Fruit fly (Drosophila melanogaster): Measurements from ENCODE around the gene Coprox.

Gene Coprox

DNA sequence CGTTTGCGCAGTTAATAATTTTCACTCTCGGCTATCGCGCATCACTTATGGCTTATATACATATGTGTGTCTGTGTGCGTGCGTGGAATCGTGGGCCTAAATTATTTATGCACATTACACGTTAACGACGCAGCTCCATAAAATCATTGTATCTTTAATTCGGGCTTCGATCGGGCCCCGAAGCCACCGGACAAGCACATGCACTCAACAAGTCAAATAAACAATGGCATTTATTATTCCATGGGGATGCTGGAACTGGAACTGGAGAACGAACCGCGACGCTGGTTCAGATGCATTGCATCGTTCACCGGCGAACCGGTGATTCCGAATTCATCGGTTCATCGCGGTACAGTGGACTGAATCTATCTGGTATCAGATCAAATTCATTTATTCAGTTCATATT, 15.7 kb upstream of the Coprox start, which contains the start of gene ihog (continued):
- peak; percentile 47; the same call in 1 of the 2 replicates for TF ChIP-seq unc-4 (GFP tag; IDR thresholded peaks at IDR 0.05; ENCODE audit: partially characterized antibody)
- peak; percentile 1 for TF ChIP-seq kah (GFP tag; optimal IDR thresholded peaks at IDR 0.05)
- peak; percentile 36; the same call in 1 of the 2 replicates for TF ChIP-seq E2f2 (GFP tag; IDR thresholded peaks at IDR 0.05)
- no peak for TF ChIP-seq al (GFP tag; IDR thresholded peaks at IDR 0.05)
- no peak for TF ChIP-seq h (optimal IDR thresholded peaks at IDR 0.05)
- no peak for TF ChIP-seq salm (tag; optimal IDR thresholded peaks at IDR 0.05)
- TF ChIP-seq CG10366 (GFP tag; IDR thresholded peaks at IDR 0.05), result 0 out of 2 replicates have a peak, but pooled peaks have one; percentile 17
- TF ChIP-seq Sry-δ (GFP tag; optimal IDR thresholded peaks at IDR 0.05), result peak; percentile 3
- no peak for TF ChIP-seq Gug (GFP tag; IDR thresholded peaks at IDR 0.05)
- TF ChIP-seq Atf6 (GFP tag; IDR thresholded peaks at IDR 0.05), result no peak
- TF ChIP-seq oc (tag; optimal IDR thresholded peaks at IDR 0.05), result no peak
- no peak for TF ChIP-seq Lpt (GFP tag; optimal IDR thresholded peaks at IDR 0.05)
- TF ChIP-seq Doc3 (GFP tag; IDR thresholded peaks at IDR 0.05; ENCODE audit: partially characterized antibody), result peak; percentile 55; the same call in 2 of the 3 replicates
- TF ChIP-seq Opbp (GFP tag; IDR thresholded peaks at IDR 0.05; ENCODE audit: partially characterized antibody), result peak; percentile 67
- 0 out of 2 replicates have a peak, but pooled peaks have one; percentile 6 for TF ChIP-seq E2f1 (GFP tag; IDR thresholded peaks at IDR 0.05)
- TF ChIP-seq tna (GFP tag; IDR thresholded peaks at IDR 0.05; ENCODE audit: partially characterized antibody), result peak; percentile 39; the same call in 1 of the 2 replicates
- TF ChIP-seq trem (tag; optimal IDR thresholded peaks at IDR 0.05), result peak; percentile 32
- peak; percentile 63; the same call in 2 of the 3 replicates for TF ChIP-seq CG6791 (GFP tag; IDR thresholded peaks at IDR 0.05; ENCODE audit: partially characterized antibody)
- TF ChIP-seq CG30020 (tag; optimal IDR thresholded peaks at IDR 0.05), result peak; percentile 45
- no peak for TF ChIP-seq da (GFP tag; optimal IDR thresholded peaks at IDR 0.05)
- peak; percentile 70 for TF ChIP-seq sens (GFP tag)
- TF ChIP-seq MBD-R2 (GFP tag; IDR thresholded peaks at IDR 0.05), result peak; percentile 68; the same call in 1 of the 2 replicates
- TF ChIP-seq CG7556 (GFP tag; optimal IDR thresholded peaks at IDR 0.05), result peak; percentile 20
- TF ChIP-seq CG4328 (GFP tag; optimal IDR thresholded peaks at IDR 0.05), result no peak
- peak; percentile 23 for TF ChIP-seq Dp (GFP tag; optimal IDR thresholded peaks at IDR 0.05)
- TF ChIP-seq CG4617 (GFP tag; optimal IDR thresholded peaks at IDR 0.05; ENCODE audit: borderline replicate concordance), result peak; percentile 71
- peak; percentile 7; the same call in 1 of the 2 replicates for TF ChIP-seq Dref (GFP tag; IDR thresholded peaks at IDR 0.05)
- peak; percentile 49 for TF ChIP-seq pzg (GFP tag; optimal IDR thresholded peaks at IDR 0.05)
- TF ChIP-seq stc (GFP tag; IDR thresholded peaks at IDR 0.05), result no peak
- peak; percentile 62 for TF ChIP-seq scrt (GFP tag; optimal IDR thresholded peaks at IDR 0.05)
- no peak for TF ChIP-seq CG17612 (GFP tag; IDR thresholded peaks at IDR 0.05)
- 0 out of 3 replicates have a peak, but pooled peaks have one; percentile 9 for TF ChIP-seq HLH4C (GFP tag; IDR thresholded peaks at IDR 0.05; ENCODE audit: partially characterized antibody)
- TF ChIP-seq CG12236 (GFP tag; optimal IDR thresholded peaks at IDR 0.05), result peak; percentile 6
- peak; percentile 24 for TF ChIP-seq CG13296 (GFP tag; optimal IDR thresholded peaks at IDR 0.05)
- TF ChIP-seq CG18262 (tag; optimal IDR thresholded peaks at IDR 0.05), result no peak
- peak; percentile 72 for TF ChIP-seq amos (GFP tag; IDR thresholded peaks at IDR 0.05; ENCODE audit: partially characterized antibody)
- TF ChIP-seq yki (optimal IDR thresholded peaks at IDR 0.05), result no peak
- TF ChIP-seq sna (GFP tag; IDR thresholded peaks at IDR 0.05; ENCODE audit: partially characterized antibody), result no peak
- peak; percentile 72 for TF ChIP-seq bbx (GFP tag; IDR thresholded peaks at IDR 0.05; ENCODE audit: partially characterized antibody)
- TF ChIP-seq D (optimal IDR thresholded peaks at IDR 0.05), result peak; percentile 40
- TF ChIP-seq D (GFP tag; optimal IDR thresholded peaks at IDR 0.05), result no peak

DNA sequence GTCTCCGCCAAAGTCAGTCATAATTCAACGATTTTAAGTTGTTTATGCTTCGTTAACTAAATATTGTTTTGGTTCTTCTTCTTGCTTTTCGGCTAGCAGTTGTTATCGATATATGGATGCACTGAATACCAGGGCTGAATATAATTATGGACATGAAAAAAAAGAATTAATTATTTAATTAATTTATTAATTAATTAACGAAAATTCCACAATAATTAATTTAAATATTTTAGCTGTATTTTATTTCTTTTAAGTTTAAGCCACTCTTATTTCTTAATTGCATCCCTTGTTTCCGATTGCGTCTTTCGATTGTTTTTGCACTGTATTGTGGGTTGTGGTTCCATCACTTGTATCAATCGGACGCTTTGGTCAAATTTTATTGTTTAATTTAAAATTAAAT, 14.1 kb upstream of the Coprox start, which contains the start of the genes Gas41 and SA1:
Gene Gas41, minus strand, starts transcription at position 112 of the 400 bp plus-strand sequence.
Gene SA1, plus strand, starts transcription at position 326 of the 400 bp plus-strand sequence.
- peak; percentile 56 for TF ChIP-seq salm (tag; optimal IDR thresholded peaks at IDR 0.05)
- peak; percentile 89 for TF ChIP-seq sens (GFP tag)
- TF ChIP-seq CG33557 (GFP tag; optimal IDR thresholded peaks at IDR 0.05), result peak; percentile 94
- TF ChIP-seq zen2 (GFP tag; IDR thresholded peaks at IDR 0.05; ENCODE audit: partially characterized antibody), result peak; percentile 67; the same call in 1 of the 3 replicates
- peak; percentile 65 for TF ChIP-seq CG17612 (GFP tag; IDR thresholded peaks at IDR 0.05)
- 0 out of 3 replicates have a peak, but pooled peaks have one; percentile 42 for TF ChIP-seq Opbp (GFP tag; IDR thresholded peaks at IDR 0.05; ENCODE audit: partially characterized antibody)
- no peak for TF ChIP-seq hth (optimal IDR thresholded peaks at IDR 0.05)
- no peak for TF ChIP-seq luna (GFP tag; optimal IDR thresholded peaks at IDR 0.05)
- TF ChIP-seq Deaf1 (tag; optimal IDR thresholded peaks at IDR 0.05), result no peak
- TF ChIP-seq cas (GFP tag; IDR thresholded peaks at IDR 0.05), result no peak
- TF ChIP-seq da (GFP tag; optimal IDR thresholded peaks at IDR 0.05), result no peak
- peak; percentile 48 for TF ChIP-seq D19B (GFP tag; optimal IDR thresholded peaks at IDR 0.05)
- peak; percentile 11 for TF ChIP-seq Bdp1 (GFP tag; optimal IDR thresholded peaks at IDR 0.05)
- peak; percentile 88 for TF ChIP-seq ci (GFP tag; IDR thresholded peaks at IDR 0.05)
- no peak for TF ChIP-seq ap (GFP tag; IDR thresholded peaks at IDR 0.05)
- TF ChIP-seq eyg (GFP tag; optimal IDR thresholded peaks at IDR 0.05), result no peak
